Worm (Caenorhabditis elegans) whole organism, mixed stage, embryonic: ENCODE results near the gene hpr-9.

Experiments
- blmp-1 ChIP-seq: fragments of 150-350 bp; optimal IDR thresholded peaks from 2 replicates; lab custom pipeline; 2014; ENCODE audit warnings: missing biosample characterization, missing genetic modification characterization
- elt-1 ChIP-seq: sonication (generic microtip); optimal IDR thresholded peaks from 2 replicates; lab custom pipeline; 2017; ENCODE audit warnings: missing genetic modification characterization, mild to moderate bottlenecking, missing compliant biosample characterization, antibody characterized with exemption, moderate library complexity, borderline replicate concordance; ENCODE audit not compliant: insufficient read depth
- elt-3 ChIP-seq: fragments of 150-350 bp; optimal IDR thresholded peaks from 2 replicates; lab custom pipeline; 2014; ENCODE audit warnings: missing biosample characterization, missing genetic modification characterization
- lsy-2 ChIP-seq: fragments of 150-350 bp; optimal IDR thresholded peaks from 2 replicates; lab custom pipeline; 2014; ENCODE audit warnings: missing biosample characterization, missing genetic modification characterization
- mab-5 ChIP-seq: fragments of 150-350 bp; optimal IDR thresholded peaks from 2 replicates; lab custom pipeline; 2014; ENCODE audit warnings: missing biosample characterization, missing genetic modification characterization
- nhr-12 ChIP-seq: fragments of 150-350 bp; optimal IDR thresholded peaks from 2 replicates; lab custom pipeline; 2014; ENCODE audit warnings: missing biosample characterization, missing genetic modification characterization
- nhr-237 ChIP-seq: fragments of 150-350 bp; optimal IDR thresholded peaks from 2 replicates; lab custom pipeline; 2014; ENCODE audit warnings: missing biosample characterization, missing genetic modification characterization
- nhr-76 ChIP-seq: sonication (generic microtip); optimal IDR thresholded peaks from 2 replicates; lab custom pipeline; 2017; ENCODE audit warnings: missing biosample characterization, missing genetic modification characterization
- snpc-4 ChIP-seq: fragments of 150-350 bp; optimal IDR thresholded peaks from 2 replicates; lab custom pipeline; 2014; ENCODE audit warnings: missing biosample characterization, missing genetic modification characterization
- sptf-1 ChIP-seq: sonication (generic microtip); optimal IDR thresholded peaks from 2 replicates; lab custom pipeline; 2017; ENCODE audit warnings: mild to moderate bottlenecking, missing genetic modification characterization, moderate library complexity, missing compliant biosample characterization
- unc-120 ChIP-seq: sonication (generic microtip); optimal IDR thresholded peaks from 2 replicates; lab custom pipeline; 2017; ENCODE audit warnings: missing genetic modification characterization, missing compliant biosample characterization; ENCODE audit not compliant: poor library complexity, severe bottlenecking
- unc-39 ChIP-seq: fragments of 150-350 bp; optimal IDR thresholded peaks from 2 replicates; lab custom pipeline; 2014; ENCODE audit warnings: missing biosample characterization, missing genetic modification characterization
- unc-62 ChIP-seq: fragments of 150-350 bp; optimal IDR thresholded peaks from 2 replicates; lab custom pipeline; 2014; ENCODE audit warnings: missing biosample characterization, missing genetic modification reagents, missing genetic modification characterization
- ztf-11 ChIP-seq: fragments of 150-350 bp; optimal IDR thresholded peaks from 2 replicates; lab custom pipeline; 2014; ENCODE audit warnings: missing biosample characterization, missing genetic modification characterization

DNA sequence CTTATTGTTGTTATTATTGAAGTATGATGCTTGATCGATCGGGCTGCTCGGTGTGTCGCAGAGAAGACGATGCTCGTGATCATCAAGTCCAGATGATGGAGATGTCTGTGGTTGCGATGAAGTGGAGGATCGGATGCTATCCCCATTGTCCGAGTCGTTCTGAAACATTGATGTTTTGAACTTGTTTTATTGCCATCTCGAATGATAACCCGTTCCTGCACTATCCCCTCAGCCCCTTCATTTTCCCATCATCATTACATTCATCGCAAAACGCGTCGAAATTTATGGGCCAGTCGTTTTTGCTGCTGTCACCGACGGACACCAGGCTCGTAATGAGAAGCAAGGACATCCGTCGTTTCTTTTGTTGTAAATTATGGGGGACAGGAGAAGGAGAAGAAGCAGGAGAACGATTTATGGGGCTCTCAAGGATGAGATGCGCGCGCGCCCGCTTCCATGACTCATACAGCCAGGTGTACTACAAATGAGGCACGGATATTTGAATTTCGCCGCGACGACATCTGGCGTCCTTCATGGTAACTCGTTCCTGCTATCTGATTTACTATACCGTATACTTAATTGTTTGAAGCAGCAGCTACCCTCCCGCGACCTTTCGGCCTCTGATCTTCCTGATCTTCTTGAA, 10.6 kb downstream of the hpr-9 start:
- TF ChIP-seq unc-62 (GFP tag; lab: Kevin White, UChicago), result no peak
- no peak for TF ChIP-seq lsy-2 (tag; lab: Kevin White, UChicago)
- no peak for TF ChIP-seq unc-39 (tag; lab: Kevin White, UChicago)
- no peak for TF ChIP-seq nhr-12 (tag; lab: Kevin White, UChicago)
- no peak for TF ChIP-seq nhr-76
- TF ChIP-seq elt-1, result no peak
- TF ChIP-seq blmp-1, result no peak
- TF ChIP-seq unc-120 (tag; lab: Kevin White, UChicago), result no peak
- TF ChIP-seq mab-5 (tag; lab: Kevin White, UChicago), result no peak
- TF ChIP-seq sptf-1 (tag; lab: Kevin White, UChicago), result no peak
- TF ChIP-seq ztf-11 (tag; lab: Kevin White, UChicago), result no peak
- no peak for TF ChIP-seq elt-3 (tag; lab: Kevin White, UChicago)
- TF ChIP-seq snpc-4, result no peak
- TF ChIP-seq nhr-237, result no peak
